Fruit fly (Drosophila melanogaster) whole organism, embryonic: Measurements from ENCODE around the gene CG34450.
A peak's percentile ranks its signal among the peaks of the same experiment; 100 is the strongest.

ENCODE experiments used
- Awh ChIP-seq: fragments of 200-800 bp; sonication (Bioruptor generic); IDR thresholded peaks from 2 replicates; pipeline ENCODE4, ENCODE4 v1.3.6; 2022; ENCODE audit warnings: missing biosample characterization, missing genetic modification characterization
- Bdp1 ChIP-seq: fragments of 200-800 bp; sonication (Bioruptor generic); optimal IDR thresholded peaks from 3 replicates; lab custom pipeline; 2016; ENCODE audit warnings: missing biosample characterization, missing genetic modification characterization
- CG10147 ChIP-seq: fragments of 200-800 bp; sonication (Bioruptor generic); optimal IDR thresholded peaks from 2 replicates; lab custom pipeline; 2019; ENCODE audit warnings: missing biosample characterization, mild to moderate bottlenecking, missing genetic modification characterization, moderate library complexity
- CG10565 ChIP-seq: fragments of 200-800 bp; sonication (Bioruptor generic); optimal IDR thresholded peaks from 3 replicates; lab custom pipeline; 2016; ENCODE audit warnings: missing biosample characterization, mild to moderate bottlenecking, missing genetic modification characterization
- CG10959 ChIP-seq: fragments of 200-800 bp; sonication (Bioruptor generic); IDR thresholded peaks from 2 replicates; pipeline ENCODE4 v1.3.6; 2022; ENCODE audit warnings: missing biosample characterization, missing genetic modification characterization
- CG11696 ChIP-seq: fragments of 200-800 bp; sonication (Bioruptor generic); IDR thresholded peaks from 2 replicates; pipeline ENCODE4 v1.3.6; 2022; ENCODE audit warnings: missing biosample characterization, missing genetic modification characterization
- CG12659 ChIP-seq: fragments of 200-800 bp; sonication (Bioruptor generic); optimal IDR thresholded peaks from 3 replicates; lab custom pipeline; 2017; ENCODE audit warnings: mild to moderate bottlenecking, missing biosample characterization, missing genetic modification reagents, missing genetic modification characterization
- CG12769 ChIP-seq: fragments of 200-800 bp; sonication (Bioruptor generic); optimal IDR thresholded peaks from 2 replicates; lab custom pipeline; 2019; ENCODE audit warnings: missing biosample characterization, mild to moderate bottlenecking, missing genetic modification characterization, moderate library complexity
- CG14441 ChIP-seq: fragments of 200-800 bp; sonication (Bioruptor generic); IDR thresholded peaks from 2 replicates; pipeline ENCODE4 v1.3.6; 2022; ENCODE audit warnings: missing biosample characterization, missing genetic modification characterization
- CG15696 ChIP-seq: fragments of 200-800 bp; sonication (Bioruptor generic); optimal IDR thresholded peaks from 2 replicates; lab custom pipeline; 2019; ENCODE audit warnings: missing biosample characterization, mild to moderate bottlenecking, missing genetic modification characterization, moderate library complexity
- CG16815 ChIP-seq: fragments of 200-800 bp; sonication (Bioruptor generic); optimal IDR thresholded peaks from 3 replicates; lab custom pipeline; 2017; ENCODE audit warnings: missing biosample characterization, mild to moderate bottlenecking, missing genetic modification characterization
- CG17802 ChIP-seq: fragments of 200-800 bp; sonication (Bioruptor generic); optimal IDR thresholded peaks from 2 replicates; lab custom pipeline; 2018; ENCODE audit warnings: missing biosample characterization, mild to moderate bottlenecking, missing genetic modification characterization, moderate library complexity
- CG18476 ChIP-seq: fragments of 200-800 bp; sonication (Bioruptor generic); optimal IDR thresholded peaks from 2 replicates; lab custom pipeline; 2016; ENCODE audit warnings: missing biosample characterization, mild to moderate bottlenecking, missing genetic modification characterization
- CG18599 ChIP-seq: fragments of 200-800 bp; sonication (Bioruptor generic); optimal IDR thresholded peaks from 3 replicates; lab custom pipeline; 2017; ENCODE audit warnings: missing biosample characterization, missing genetic modification characterization, mild to moderate bottlenecking, moderate library complexity, missing genetic modification reagents
- CG2712 ChIP-seq: fragments of 200-800 bp; optimal IDR thresholded peaks from 3 replicates; lab custom pipeline; 2019; ENCODE audit warnings: missing biosample characterization, mild to moderate bottlenecking, missing genetic modification characterization, moderate library complexity
- CG31388 ChIP-seq: fragments of 200-800 bp; sonication (Bioruptor generic); optimal IDR thresholded peaks from 2 replicates; lab custom pipeline; 2016; ENCODE audit warnings: missing biosample characterization, missing genetic modification characterization
- CG32767 ChIP-seq: fragments of 200-800 bp; sonication (Bioruptor generic); IDR thresholded peaks from 2 replicates; pipeline ENCODE4 v1.3.6; 2022; ENCODE audit warnings: missing biosample characterization, missing genetic modification characterization
- CG4424 ChIP-seq: fragments of 200-800 bp; sonication (Bioruptor generic); optimal IDR thresholded peaks from 3 replicates; lab custom pipeline; 2016; ENCODE audit warnings: missing biosample characterization, missing genetic modification characterization
- CG6791 ChIP-seq: fragments of 200-800 bp; sonication (Bioruptor generic); IDR thresholded peaks from 3 replicates; pipeline ENCODE4 v1.3.6; 2022; ENCODE audit warnings: missing biosample characterization, missing genetic modification characterization; ENCODE audit not compliant: partially characterized antibody
- CG7271 ChIP-seq: fragments of 200-800 bp; sonication (Bioruptor generic); optimal IDR thresholded peaks from 2 replicates; lab custom pipeline; 2018; ENCODE audit warnings: missing biosample characterization, mild to moderate bottlenecking, missing genetic modification characterization, moderate library complexity
- CG7357 ChIP-seq: fragments of 200-800 bp; sonication (Bioruptor generic); IDR thresholded peaks from 3 replicates; pipeline ENCODE4 v1.3.6; 2022; ENCODE audit warnings: missing biosample characterization, missing genetic modification characterization
- CG7963 ChIP-seq: fragments of 200-800 bp; sonication (Bioruptor generic); IDR thresholded peaks from 3 replicates; pipeline ENCODE4 v1.3.6; 2022; ENCODE audit warnings: missing biosample characterization, missing genetic modification characterization; ENCODE audit not compliant: partially characterized antibody
- CG9215 ChIP-seq: fragments of 200-800 bp; sonication (Bioruptor generic); IDR thresholded peaks from 2 replicates; pipeline ENCODE4 v1.3.6; 2022; ENCODE audit warnings: missing biosample characterization, missing genetic modification characterization
- CHES-1-like ChIP-seq: fragments of 200-800 bp; sonication (Bioruptor generic); optimal IDR thresholded peaks from 2 replicates; lab custom pipeline; 2016; ENCODE audit warnings: missing biosample characterization, missing genetic modification characterization
- Dref ChIP-seq: fragments of 200-800 bp; sonication (Bioruptor generic); IDR thresholded peaks from 2 replicates; pipeline ENCODE4 v1.3.6; 2022; ENCODE audit warnings: missing biosample characterization, missing genetic modification characterization
- GATAe ChIP-seq: fragments of 200-800 bp; sonication (Bioruptor generic); conservative IDR thresholded peaks from 2 replicates; pipeline ENCODE4 v1.3.6; 2022; ENCODE audit warnings: missing biosample characterization, missing genetic modification characterization
- HLH3B ChIP-seq: fragments of 200-800 bp; sonication (Bioruptor generic); IDR thresholded peaks from 2 replicates; pipeline ENCODE4 v1.3.6; 2022; ENCODE audit warnings: missing biosample characterization, missing genetic modification characterization
- Med ChIP-seq: fragments of 200-800 bp; sonication (Bioruptor generic); peaks from one replicate; lab custom pipeline; 2016; ENCODE audit warnings: missing biosample characterization, missing genetic modification characterization, mild to moderate bottlenecking, inconsistent platforms, moderate library complexity
- Meics ChIP-seq: fragments of 200-800 bp; sonication (Bioruptor generic); optimal IDR thresholded peaks from 2 replicates; lab custom pipeline; 2017; ENCODE audit warnings: missing biosample characterization, mild to moderate bottlenecking, missing genetic modification characterization
- NC2α ChIP-seq: fragments of 200-800 bp; sonication (Bioruptor generic); optimal IDR thresholded peaks from 2 replicates; lab custom pipeline; 2016; ENCODE audit warnings: missing biosample characterization, missing genetic modification characterization
- Nf-YB ChIP-seq: fragments of 200-800 bp; sonication (Bioruptor generic); optimal IDR thresholded peaks from 3 replicates; lab custom pipeline; 2019; ENCODE audit warnings: missing biosample characterization, mild to moderate bottlenecking, missing genetic modification characterization, moderate library complexity
- PHDP ChIP-seq: fragments of 200-800 bp; sonication (Bioruptor generic); optimal IDR thresholded peaks from 3 replicates; lab custom pipeline; 2018; ENCODE audit warnings: missing biosample characterization, mild to moderate bottlenecking, missing genetic modification characterization, moderate library complexity
- Poxn ChIP-seq: fragments of 200-800 bp; sonication (Bioruptor generic); IDR thresholded peaks from 2 replicates; pipeline ENCODE4 v1.3.6; 2022; ENCODE audit warnings: missing biosample characterization, missing genetic modification characterization
- cato ChIP-seq: fragments of 200-800 bp; sonication (Bioruptor generic); optimal IDR thresholded peaks from 2 replicates; lab custom pipeline; 2016; ENCODE audit warnings: missing biosample characterization, missing genetic modification characterization, borderline replicate concordance
- crc ChIP-seq: fragments of 200-800 bp; sonication (Bioruptor generic); optimal IDR thresholded peaks from 2 replicates; lab custom pipeline; 2016; ENCODE audit warnings: missing biosample characterization, missing genetic modification characterization
- dmrt99B ChIP-seq: fragments of 200-800 bp; sonication (Bioruptor generic); optimal IDR thresholded peaks from 2 replicates; lab custom pipeline; 2018; ENCODE audit warnings: missing biosample characterization, mild to moderate bottlenecking, missing genetic modification characterization, moderate library complexity
- fd3F ChIP-seq: fragments of 200-800 bp; sonication (Bioruptor generic); optimal IDR thresholded peaks from 2 replicates; lab custom pipeline; 2018; ENCODE audit warnings: missing biosample characterization, mild to moderate bottlenecking, missing genetic modification characterization, moderate library complexity
- gt ChIP-seq: fragments of 200-800 bp; sonication (Bioruptor generic); IDR thresholded peaks from 2 replicates; pipeline ENCODE4 v1.3.6; 2022; ENCODE audit warnings: missing biosample characterization, missing genetic modification characterization
- ken ChIP-seq: fragments of 200-800 bp; sonication (Bioruptor generic); IDR thresholded peaks from 3 replicates; pipeline ENCODE4 v1.3.6; 2022; ENCODE audit warnings: missing biosample characterization, missing genetic modification characterization
- lilli ChIP-seq: fragments of 200-800 bp; sonication (Bioruptor generic); optimal IDR thresholded peaks from 3 replicates; lab custom pipeline; 2016; ENCODE audit warnings: missing biosample characterization, missing genetic modification characterization
- lola ChIP-seq, 3 experiments: fragments of >200 bp in 2 of 3; fragments of 200-800 bp in 1 of 3; sonication (Bioruptor generic) in 1 of 3; optimal IDR thresholded peaks; 2 replicates each; lab custom pipeline; 2017 to 2019; ENCODE audit warnings: missing biosample characterization in 3 of 3, missing genetic modification characterization in 3 of 3, mild to moderate bottlenecking in 1 of 3, moderate library complexity in 1 of 3
- prd ChIP-seq, 3 experiments: fragments of >200 bp in 2 of 3; fragments of 200-800 bp in 1 of 3; sonication (Bioruptor generic) in 1 of 3; optimal IDR thresholded peaks in 2 of 3; IDR thresholded peaks in 1 of 3; 2 replicates in 2 of 3; 3 replicates in 1 of 3; pipeline versions ENCODE4 v1.3.6 to Lab custom; 2017 to 2022; ENCODE audit warnings: missing biosample characterization in 1 of 3, missing genetic modification characterization in 1 of 3
- ro ChIP-seq: fragments of 200-800 bp; sonication (Bioruptor generic); IDR thresholded peaks from 2 replicates; pipeline ENCODE4 v1.3.6; 2022; ENCODE audit warnings: missing biosample characterization, missing genetic modification characterization
- slou ChIP-seq: fragments of 200-800 bp; sonication (Bioruptor generic); optimal IDR thresholded peaks from 3 replicates; lab custom pipeline; 2016; ENCODE audit warnings: missing biosample characterization, missing genetic modification characterization
- trem ChIP-seq: fragments of 200-800 bp; optimal IDR thresholded peaks from 3 replicates; lab custom pipeline; 2019; ENCODE audit warnings: missing biosample characterization, mild to moderate bottlenecking, missing genetic modification characterization, moderate library complexity
- zen2 ChIP-seq: fragments of 200-800 bp; sonication (Bioruptor generic); IDR thresholded peaks from 3 replicates; pipeline ENCODE4 v1.3.6; 2022; ENCODE audit warnings: missing biosample characterization, missing genetic modification characterization; ENCODE audit not compliant: partially characterized antibody

Gene CG34450

dm6 chrX:9343480-9344477 is 13.5 kb upstream of the CG34450 start (continued):
- TF ChIP-seq CG7963 (GFP tag; lab: Robert Waterston, UW) = no peak
- peak; percentile 55; the same call in 1 of the 2 replicates for TF ChIP-seq CG32767
- peak; percentile 77 for TF ChIP-seq Meics (GFP tag; lab: Kevin White, UChicago)
- TF ChIP-seq CG10959 = 0 out of 2 replicates have a peak, but pooled peaks have one; percentile 45
- no peak for TF ChIP-seq NC2α (GFP tag; lab: Kevin White, UChicago)
- TF ChIP-seq CG10147 (GFP tag; lab: Kevin White, UChicago) = peak; percentile 62
- TF ChIP-seq Awh (GFP tag; lab: Robert Waterston, UW) = 0 out of 2 replicates have a peak, but pooled peaks have one; percentile 26
- TF ChIP-seq gt (GFP tag; lab: Robert Waterston, UW) = no peak
- TF ChIP-seq crc = peak; percentile 53
- no peak for TF ChIP-seq trem (tag; lab: Kevin White, UChicago)
- TF ChIP-seq CG18476 (GFP tag; lab: Kevin White, UChicago) = no peak
- TF ChIP-seq CG4424 (GFP tag; lab: Kevin White, UChicago) = peak; percentile 22
- TF ChIP-seq CG6791 (GFP tag; lab: Robert Waterston, UW) = no peak
- peak; percentile 58 for TF ChIP-seq dmrt99B
- no peak for TF ChIP-seq cato
- TF ChIP-seq lola (GFP tag; optimal IDR thresholded peaks at IDR 0.05; lab: Kevin White, UChicago) = no peak
- TF ChIP-seq CG9215 (GFP tag; lab: Robert Waterston, UW) = peak; percentile 65; the same call in 1 of the 2 replicates
- peak; percentile 58 for TF ChIP-seq CG12659 (GFP tag; lab: Kevin White, UChicago)
- peak; percentile 97 for TF ChIP-seq Med (GFP tag; lab: Kevin White, UChicago)
- TF ChIP-seq PHDP (tag; lab: Kevin White, UChicago) = peak; percentile 73
- TF ChIP-seq CG11696 (GFP tag; lab: Robert Waterston, UW) = peak; percentile 37; the same call in 1 of the 2 replicates
- no peak for TF ChIP-seq ro (GFP tag; lab: Robert Waterston, UW)
- peak; percentile 71 for TF ChIP-seq fd3F (GFP tag; lab: Kevin White, UChicago)
- peak; percentile 48; the same call in 1 of the 3 replicates for TF ChIP-seq ken (GFP tag; lab: Robert Waterston, UW)
- TF ChIP-seq prd (optimal IDR thresholded peaks at IDR 0.05; lab: Kevin White, UChicago) = no peak
- TF ChIP-seq prd (GFP tag; IDR thresholded peaks at IDR 0.05; lab: Robert Waterston, UW) = peak; percentile 58
- TF ChIP-seq CG17802 (tag; lab: Kevin White, UChicago) = no peak
- TF ChIP-seq GATAe (GFP tag; lab: Robert Waterston, UW) = no peak
- no peak for TF ChIP-seq Bdp1 (GFP tag; lab: Kevin White, UChicago)
- peak; percentile 39 for TF ChIP-seq CG16815
- no peak for TF ChIP-seq CG7271 (tag; lab: Kevin White, UChicago)
- no peak for TF ChIP-seq Nf-YB (GFP tag; lab: Kevin White, UChicago)
- TF ChIP-seq CG15696 (tag; lab: Kevin White, UChicago) = no peak
- TF ChIP-seq CG14441 = peak; percentile 73
- TF ChIP-seq CG31388 (GFP tag; lab: Kevin White, UChicago) = no peak
- no peak for TF ChIP-seq zen2 (GFP tag; lab: Robert Waterston, UW)
- no peak for TF ChIP-seq CG10565 (GFP tag; lab: Kevin White, UChicago)
- 0 out of 2 replicates have a peak, but pooled peaks have one; percentile 27 for TF ChIP-seq Poxn (GFP tag; lab: Robert Waterston, UW)
- peak; percentile 89 for TF ChIP-seq CG12769
- peak; percentile 77 for TF ChIP-seq CG18599 (GFP tag; lab: Kevin White, UChicago)
- TF ChIP-seq CG2712 = peak; percentile 42
- 0 out of 3 replicates have a peak, but pooled peaks have one; percentile 43 for TF ChIP-seq CG7357 (GFP tag; lab: Robert Waterston, UW)
- TF ChIP-seq HLH3B (GFP tag; lab: Robert Waterston, UW) = peak; percentile 62
- peak; percentile 46 for TF ChIP-seq slou (GFP tag; lab: Kevin White, UChicago)
- peak; percentile 31 for TF ChIP-seq CHES-1-like (GFP tag; lab: Kevin White, UChicago)
- no peak for TF ChIP-seq Dref (GFP tag; lab: Robert Waterston, UW)
- TF ChIP-seq lilli (GFP tag; lab: Kevin White, UChicago) = peak; percentile 76
